Fruit fly (Drosophila melanogaster) whole organism, embryonic: ENCODE measurements around the gene CG9643.

Source experiments
- BtbVII ChIP-seq: fragments of 200-800 bp; sonication (Bioruptor generic); optimal IDR thresholded peaks from 3 replicates; lab custom pipeline; 2017; ENCODE audit warnings: missing biosample characterization, mild to moderate bottlenecking, missing genetic modification characterization
- CG10431 ChIP-seq: fragments of 200-800 bp; sonication (Bioruptor generic); optimal IDR thresholded peaks from 3 replicates; lab custom pipeline; 2018; ENCODE audit warnings: missing biosample characterization, mild to moderate bottlenecking, missing genetic modification characterization
- CG10654 ChIP-seq: fragments of 200-800 bp; sonication (Bioruptor generic); optimal IDR thresholded peaks from 2 replicates; lab custom pipeline; 2016; ENCODE audit warnings: missing biosample characterization, missing genetic modification characterization
- CG12299 ChIP-seq: fragments of 200-800 bp; sonication (Bioruptor generic); optimal IDR thresholded peaks from 2 replicates; lab custom pipeline; 2018; ENCODE audit warnings: missing biosample characterization, mild to moderate bottlenecking, missing genetic modification characterization
- CG14667 ChIP-seq: fragments of 200-800 bp; sonication (Bioruptor generic); IDR thresholded peaks from 2 replicates; pipeline ENCODE4 v1.3.6; 2022; ENCODE audit warnings: missing biosample characterization, missing genetic modification characterization
- CG14965 ChIP-seq: fragments of 200-800 bp; sonication (Bioruptor generic); optimal IDR thresholded peaks from 2 replicates; lab custom pipeline; 2016; ENCODE audit warnings: missing biosample characterization, missing genetic modification characterization, borderline replicate concordance
- CG15073 ChIP-seq: fragments of 200-800 bp; sonication (Bioruptor generic); optimal IDR thresholded peaks from 2 replicates; lab custom pipeline; 2016; ENCODE audit warnings: missing biosample characterization, missing genetic modification characterization
- CG1602 ChIP-seq: fragments of 200-800 bp; sonication (Bioruptor generic); optimal IDR thresholded peaks from 3 replicates; lab custom pipeline; 2016; ENCODE audit warnings: missing biosample characterization, missing genetic modification characterization
- CG1647 ChIP-seq: fragments of 200-800 bp; sonication (Bioruptor generic); optimal IDR thresholded peaks from 3 replicates; lab custom pipeline; 2016; ENCODE audit warnings: missing biosample characterization, missing genetic modification characterization
- CG16779 ChIP-seq: fragments of 200-800 bp; sonication (Bioruptor generic); IDR thresholded peaks from 2 replicates; pipeline ENCODE4 v1.3.6; 2022; ENCODE audit warnings: missing biosample characterization, missing genetic modification characterization
- CG17328 ChIP-seq: fragments of 200-800 bp; sonication (Bioruptor generic); IDR thresholded peaks from 2 replicates; pipeline ENCODE4 v1.3.6; 2022; ENCODE audit warnings: missing biosample characterization, missing genetic modification characterization
- CG17385 ChIP-seq: fragments of 200-800 bp; sonication (Bioruptor generic); optimal IDR thresholded peaks from 3 replicates; lab custom pipeline; 2018; ENCODE audit warnings: missing biosample characterization, mild to moderate bottlenecking, missing genetic modification characterization
- CG17802 ChIP-seq: fragments of 200-800 bp; sonication (Bioruptor generic); optimal IDR thresholded peaks from 2 replicates; lab custom pipeline; 2018; ENCODE audit warnings: missing biosample characterization, mild to moderate bottlenecking, missing genetic modification characterization, moderate library complexity
- CG18599 ChIP-seq: fragments of 200-800 bp; sonication (Bioruptor generic); optimal IDR thresholded peaks from 3 replicates; lab custom pipeline; 2017; ENCODE audit warnings: missing biosample characterization, missing genetic modification characterization, mild to moderate bottlenecking, moderate library complexity, missing genetic modification reagents
- CG30431 ChIP-seq: fragments of 200-800 bp; sonication (Bioruptor generic); optimal IDR thresholded peaks from 2 replicates; lab custom pipeline; 2017; ENCODE audit warnings: missing biosample characterization, missing genetic modification characterization
- CG31365 ChIP-seq: fragments of 200-800 bp; sonication (Bioruptor generic); optimal IDR thresholded peaks from 2 replicates; lab custom pipeline; 2018; ENCODE audit warnings: missing biosample characterization, mild to moderate bottlenecking, missing genetic modification characterization
- CG34224 ChIP-seq: fragments of 200-800 bp; sonication (Bioruptor generic); IDR thresholded peaks from 3 replicates; pipeline ENCODE4 v1.3.6; 2022; ENCODE audit warnings: missing biosample characterization, missing genetic modification characterization; ENCODE audit not compliant: partially characterized antibody
- CG6791 ChIP-seq: fragments of 200-800 bp; sonication (Bioruptor generic); IDR thresholded peaks from 3 replicates; pipeline ENCODE4 v1.3.6; 2022; ENCODE audit warnings: missing biosample characterization, missing genetic modification characterization; ENCODE audit not compliant: partially characterized antibody
- CG7372 ChIP-seq: fragments of 200-800 bp; sonication (Bioruptor generic); IDR thresholded peaks from 2 replicates; pipeline ENCODE4 v1.3.6; 2022; ENCODE audit warnings: missing biosample characterization, missing genetic modification characterization
- CG7786 ChIP-seq: fragments of 200-800 bp; sonication (Bioruptor generic); optimal IDR thresholded peaks from 2 replicates; lab custom pipeline; 2016; ENCODE audit warnings: missing biosample characterization, missing genetic modification characterization
- CG8089 ChIP-seq: fragments of 200-800 bp; sonication (Bioruptor generic); optimal IDR thresholded peaks from 3 replicates; lab custom pipeline; 2016; ENCODE audit warnings: missing biosample characterization, missing genetic modification characterization
- CG8478 ChIP-seq: fragments of >200 bp; optimal IDR thresholded peaks from 2 replicates; lab custom pipeline; 2018
- CG9797 ChIP-seq: fragments of 200-800 bp; sonication (Bioruptor generic); optimal IDR thresholded peaks from 3 replicates; lab custom pipeline; 2018; ENCODE audit warnings: missing biosample characterization, mild to moderate bottlenecking, missing genetic modification characterization
- CHES-1-like ChIP-seq: fragments of 200-800 bp; sonication (Bioruptor generic); optimal IDR thresholded peaks from 2 replicates; lab custom pipeline; 2016; ENCODE audit warnings: missing biosample characterization, missing genetic modification characterization
- Dad ChIP-seq: fragments of 200-800 bp; sonication (Bioruptor generic); optimal IDR thresholded peaks from 3 replicates; lab custom pipeline; 2016; ENCODE audit warnings: missing biosample characterization, missing genetic modification characterization
- Dek ChIP-seq: fragments of 200-800 bp; sonication (Bioruptor generic); optimal IDR thresholded peaks from 3 replicates; lab custom pipeline; 2019; ENCODE audit warnings: missing biosample characterization, mild to moderate bottlenecking, missing genetic modification characterization, moderate library complexity
- Elba2 ChIP-seq: fragments of 200-800 bp; sonication (Bioruptor generic); optimal IDR thresholded peaks from 3 replicates; lab custom pipeline; 2016; ENCODE audit warnings: missing biosample characterization, missing genetic modification characterization
- GATAe ChIP-seq: fragments of 200-800 bp; sonication (Bioruptor generic); conservative IDR thresholded peaks from 2 replicates; pipeline ENCODE4 v1.3.6; 2022; ENCODE audit warnings: missing biosample characterization, missing genetic modification characterization
- HLH4C ChIP-seq: fragments of 200-800 bp; sonication (Bioruptor generic); IDR thresholded peaks from 3 replicates; pipeline ENCODE4 v1.3.6; 2022; ENCODE audit warnings: missing biosample characterization, missing genetic modification characterization; ENCODE audit not compliant: partially characterized antibody
- HLH54F ChIP-seq: fragments of 200-800 bp; sonication (Bioruptor generic); optimal IDR thresholded peaks from 3 replicates; lab custom pipeline; 2016; ENCODE audit warnings: missing biosample characterization, missing genetic modification characterization
- Lim3 ChIP-seq: fragments of 200-800 bp; sonication (Bioruptor generic); IDR thresholded peaks from 2 replicates; pipeline ENCODE4 v1.3.6; 2022; ENCODE audit warnings: missing biosample characterization, missing genetic modification characterization
- MBD-R2 ChIP-seq: fragments of 200-800 bp; sonication (Bioruptor generic); IDR thresholded peaks from 2 replicates; pipeline ENCODE4 v1.3.6; 2022; ENCODE audit warnings: missing biosample characterization, missing genetic modification characterization
- Myb ChIP-seq: fragments of 200-800 bp; sonication (Bioruptor generic); optimal IDR thresholded peaks from 2 replicates; lab custom pipeline; 2016; ENCODE audit warnings: missing biosample characterization, missing genetic modification characterization
- Oli ChIP-seq: fragments of 200-800 bp; sonication (Bioruptor generic); optimal IDR thresholded peaks from 2 replicates; lab custom pipeline; 2018; ENCODE audit warnings: missing biosample characterization, mild to moderate bottlenecking, missing genetic modification characterization, moderate library complexity
- Ravus ChIP-seq: fragments of 200-800 bp; sonication (Bioruptor generic); IDR thresholded peaks from 2 replicates; pipeline ENCODE4 v1.3.6; 2022; ENCODE audit warnings: missing biosample characterization, missing genetic modification characterization
- Spps ChIP-seq: fragments of 200-800 bp; sonication (Bioruptor generic); optimal IDR thresholded peaks from 2 replicates; lab custom pipeline; 2018; ENCODE audit warnings: missing biosample characterization, mild to moderate bottlenecking, missing genetic modification characterization
- Xbp1 ChIP-seq: fragments of 200-800 bp; sonication (Bioruptor generic); optimal IDR thresholded peaks from 3 replicates; lab custom pipeline; 2016; ENCODE audit warnings: missing biosample characterization, mild to moderate bottlenecking, missing genetic modification characterization
- ato ChIP-seq: fragments of 200-800 bp; sonication (Bioruptor generic); IDR thresholded peaks from 2 replicates; pipeline ENCODE4 v1.3.6; 2022; ENCODE audit warnings: missing biosample characterization, missing genetic modification characterization; ENCODE audit not compliant: partially characterized antibody
- cato ChIP-seq: fragments of 200-800 bp; sonication (Bioruptor generic); optimal IDR thresholded peaks from 2 replicates; lab custom pipeline; 2016; ENCODE audit warnings: missing biosample characterization, missing genetic modification characterization, borderline replicate concordance
- cwo ChIP-seq: fragments of 200-800 bp; sonication (Bioruptor generic); optimal IDR thresholded peaks from 3 replicates; lab custom pipeline; 2017; ENCODE audit warnings: missing biosample characterization, missing genetic modification characterization, mild to moderate bottlenecking, moderate library complexity, missing genetic modification reagents
- dm ChIP-seq: fragments of 200-800 bp; sonication (Bioruptor generic); optimal IDR thresholded peaks from 3 replicates; lab custom pipeline; 2016; ENCODE audit warnings: missing biosample characterization, missing genetic modification characterization
- dmrt99B ChIP-seq: fragments of 200-800 bp; sonication (Bioruptor generic); optimal IDR thresholded peaks from 2 replicates; lab custom pipeline; 2018; ENCODE audit warnings: missing biosample characterization, mild to moderate bottlenecking, missing genetic modification characterization, moderate library complexity
- gsb-n ChIP-seq: fragments of 200-800 bp; sonication (Bioruptor generic); optimal IDR thresholded peaks from 3 replicates; lab custom pipeline; 2018; ENCODE audit warnings: missing biosample characterization, mild to moderate bottlenecking, missing genetic modification characterization
- pum ChIP-seq: fragments of 200-800 bp; sonication (Bioruptor generic); optimal IDR thresholded peaks from 2 replicates; lab custom pipeline; 2016; ENCODE audit warnings: missing biosample characterization, missing genetic modification characterization
- ranshi ChIP-seq: fragments of 200-800 bp; sonication (Bioruptor generic); IDR thresholded peaks from 2 replicates; pipeline ENCODE4 v1.3.6; 2022; ENCODE audit warnings: missing biosample characterization, missing genetic modification characterization
- salm ChIP-seq: fragments of 200-800 bp; sonication (Bioruptor generic); optimal IDR thresholded peaks from 2 replicates; lab custom pipeline; 2018; ENCODE audit warnings: missing biosample characterization, mild to moderate bottlenecking, missing genetic modification characterization
- slbo ChIP-seq: fragments of 200-800 bp; sonication (Bioruptor generic); IDR thresholded peaks from 2 replicates; pipeline ENCODE4 v1.3.6; 2022; ENCODE audit warnings: missing biosample characterization, missing genetic modification characterization
- stc ChIP-seq: fragments of 200-800 bp; sonication (Bioruptor generic); IDR thresholded peaks from 2 replicates; pipeline ENCODE4 v1.3.6; 2022; ENCODE audit warnings: missing biosample characterization, missing genetic modification characterization
- unc-4 ChIP-seq: fragments of 200-800 bp; sonication (Bioruptor generic); IDR thresholded peaks from 2 replicates; pipeline ENCODE4 v1.3.6; 2022; ENCODE audit warnings: missing biosample characterization, missing genetic modification characterization; ENCODE audit not compliant: partially characterized antibody
- wdn ChIP-seq: fragments of 200-800 bp; sonication (Bioruptor generic); IDR thresholded peaks from 2 replicates; pipeline ENCODE4 v1.3.6; 2022; ENCODE audit warnings: missing biosample characterization, missing genetic modification characterization
- zen2 ChIP-seq: fragments of 200-800 bp; sonication (Bioruptor generic); IDR thresholded peaks from 3 replicates; pipeline ENCODE4 v1.3.6; 2022; ENCODE audit warnings: missing biosample characterization, missing genetic modification characterization; ENCODE audit not compliant: partially characterized antibody
- zfh2 ChIP-seq: fragments of 200-800 bp; sonication (Bioruptor generic); optimal IDR thresholded peaks from 2 replicates; lab custom pipeline; 2016; ENCODE audit warnings: missing biosample characterization, missing genetic modification characterization

The CG9643 gene

dm6 chr2L:2999113-2999512, 20.0 kb upstream of the CG9643 start, which contains the start of gene Ccdc85:
Gene Ccdc85 (plus strand): TSS chr2L:2999286.
- TF ChIP-seq CHES-1-like (GFP tag; lab: Kevin White, UChicago), result peak; percentile 17
- TF ChIP-seq Xbp1 (GFP tag; lab: Kevin White, UChicago), result peak; percentile 34
- TF ChIP-seq CG34224, result peak; percentile 97
- TF ChIP-seq Ravus (GFP tag; lab: Robert Waterston, UW), result no peak
- TF ChIP-seq CG1602 (GFP tag; lab: Kevin White, UChicago), result no peak
- no peak for TF ChIP-seq CG14667
- TF ChIP-seq dm, result no peak
- TF ChIP-seq CG8478 (lab: Kevin White, UChicago), result no peak
- TF ChIP-seq HLH4C (GFP tag; lab: Robert Waterston, UW), result peak; percentile 99
- no peak for TF ChIP-seq Lim3 (GFP tag; lab: Robert Waterston, UW)
- no peak for TF ChIP-seq Dek (tag; lab: Kevin White, UChicago)
- no peak for TF ChIP-seq salm (tag; lab: Kevin White, UChicago)
- TF ChIP-seq GATAe, result no peak
- no peak for TF ChIP-seq ranshi (GFP tag; lab: Robert Waterston, UW)
- no peak for TF ChIP-seq HLH54F (GFP tag; lab: Kevin White, UChicago)
- TF ChIP-seq CG17328 (GFP tag; lab: Robert Waterston, UW), result no peak
- no peak for TF ChIP-seq CG10431 (GFP tag; lab: Kevin White, UChicago)
- no peak for TF ChIP-seq CG7372 (GFP tag; lab: Robert Waterston, UW)
- peak; percentile 6 for TF ChIP-seq CG17802
- TF ChIP-seq Myb (GFP tag; lab: Kevin White, UChicago), result peak; percentile 97
- peak; percentile 99 for TF ChIP-seq CG6791 (GFP tag; lab: Robert Waterston, UW)
- no peak for TF ChIP-seq CG14965 (GFP tag; lab: Kevin White, UChicago)
- TF ChIP-seq zfh2 (GFP tag; lab: Kevin White, UChicago), result no peak
- TF ChIP-seq CG15073 (GFP tag; lab: Kevin White, UChicago), result no peak
- no peak for TF ChIP-seq CG7786 (GFP tag; lab: Kevin White, UChicago)
- TF ChIP-seq dmrt99B (tag; lab: Kevin White, UChicago), result no peak
- peak; percentile 99 for TF ChIP-seq ato (GFP tag; lab: Robert Waterston, UW)
- no peak for TF ChIP-seq CG18599 (GFP tag; lab: Kevin White, UChicago)
- no peak for TF ChIP-seq wdn (GFP tag; lab: Robert Waterston, UW)
- peak; percentile 98 for TF ChIP-seq zen2 (GFP tag; lab: Robert Waterston, UW)
- TF ChIP-seq Dad (GFP tag; lab: Kevin White, UChicago), result no peak
- peak; percentile 15 for TF ChIP-seq BtbVII (GFP tag; lab: Kevin White, UChicago)
- TF ChIP-seq CG12299, result no peak
- no peak for TF ChIP-seq CG10654 (GFP tag; lab: Kevin White, UChicago)
- no peak for TF ChIP-seq Elba2
- no peak for TF ChIP-seq cwo (GFP tag; lab: Kevin White, UChicago)
- TF ChIP-seq Spps, result no peak
- peak; percentile 37 for TF ChIP-seq CG9797 (GFP tag; lab: Kevin White, UChicago)
- no peak for TF ChIP-seq Oli (tag; lab: Kevin White, UChicago)
- TF ChIP-seq stc (GFP tag; lab: Robert Waterston, UW), result no peak; the same call in 1 of the 2 replicates
- no peak for TF ChIP-seq gsb-n (tag; lab: Kevin White, UChicago)
- peak; percentile 64; the same call in 1 of the 2 replicates for TF ChIP-seq CG16779 (GFP tag; lab: Robert Waterston, UW)
- no peak for TF ChIP-seq cato (GFP tag; lab: Kevin White, UChicago)
- TF ChIP-seq CG1647 (GFP tag; lab: Kevin White, UChicago), result no peak
- peak; percentile 90 for TF ChIP-seq unc-4 (GFP tag; lab: Robert Waterston, UW)
- TF ChIP-seq CG8089, result no peak
- TF ChIP-seq slbo, result 0 out of 2 replicates have a peak, but pooled peaks have one; percentile 13
- TF ChIP-seq MBD-R2 (GFP tag; lab: Robert Waterston, UW), result peak; percentile 36; the same call in 1 of the 2 replicates
- no peak for TF ChIP-seq pum (GFP tag; lab: Kevin White, UChicago)
- no peak for TF ChIP-seq CG31365 (tag; lab: Kevin White, UChicago)
- TF ChIP-seq CG17385 (GFP tag; lab: Kevin White, UChicago), result peak; percentile 43
- no peak for TF ChIP-seq CG30431 (GFP tag; lab: Kevin White, UChicago)
